Worm (Caenorhabditis elegans) whole organism, L3 larva: ENCODE data around the gene T26E4.7.

Source experiments
- R02D3.7 ChIP-seq: fragments of 150-350 bp; optimal IDR thresholded peaks from 2 replicates; lab custom pipeline; 2014; ENCODE audit warnings: missing biosample characterization, missing genetic modification characterization
- ama-1 ChIP-seq: fragments of 150-350 bp; optimal IDR thresholded peaks from 2 replicates; lab custom pipeline; 2018
- ceh-82 ChIP-seq: fragments of 150-350 bp; optimal IDR thresholded peaks from 2 replicates; lab custom pipeline; 2014; ENCODE audit warnings: missing biosample characterization, missing genetic modification characterization
- nfya-1 ChIP-seq: sonication (generic microtip); optimal IDR thresholded peaks from 2 replicates; lab custom pipeline; 2017; ENCODE audit warnings: missing genetic modification characterization, mild to moderate bottlenecking, missing compliant biosample characterization, antibody characterized with exemption, moderate library complexity; ENCODE audit not compliant: insufficient read depth
- nhr-12 ChIP-seq: fragments of 150-350 bp; optimal IDR thresholded peaks from 2 replicates; lab custom pipeline; 2014; ENCODE audit warnings: missing biosample characterization, missing genetic modification characterization
- pqm-1 ChIP-seq: fragments of 150-350 bp; optimal IDR thresholded peaks from 2 replicates; lab custom pipeline; 2017; ENCODE audit warnings: missing biosample characterization, missing genetic modification characterization, inconsistent platforms
- skn-1 ChIP-seq: fragments of 150-350 bp; optimal IDR thresholded peaks from 2 replicates; lab custom pipeline; 2014; ENCODE audit warnings: missing biosample characterization, missing genetic modification characterization
- snpc-4 ChIP-seq: fragments of 150-350 bp; optimal IDR thresholded peaks from 2 replicates; lab custom pipeline; 2014; ENCODE audit warnings: missing biosample characterization, missing genetic modification characterization
- tbx-2 ChIP-seq: sonication (generic microtip); optimal IDR thresholded peaks from 2 replicates; lab custom pipeline; 2016; ENCODE audit warnings: mild to moderate bottlenecking, missing genetic modification characterization, missing compliant biosample characterization

- TF ChIP-seq snpc-4 (tag; lab: Kevin White, UChicago): no peak
- no peak for TF ChIP-seq skn-1 (tag; lab: Kevin White, UChicago)
- TF ChIP-seq pqm-1 (tag; lab: Kevin White, UChicago): no peak
- no peak for TF ChIP-seq tbx-2
- no peak for TF ChIP-seq R02D3.7 (tag; lab: Kevin White, UChicago)
- no peak for TF ChIP-seq nhr-12 (tag; lab: Kevin White, UChicago)
- no peak for TF ChIP-seq ama-1 (lab: Kevin White, UChicago)
- no peak for TF ChIP-seq ceh-82 (tag; lab: Kevin White, UChicago)
- no peak for TF ChIP-seq nfya-1 (tag; lab: Kevin White, UChicago)
Observed at ce11 chrV:15819983-15820382, 26.6 kb downstream of the T26E4.7 start, which contains the start of gene srbc-48.
